Fruit fly (Drosophila melanogaster) whole organism, pupa: Measurements from ENCODE around the gene CG3744.

Source experiments
- CG10348 ChIP-seq: fragments of 200-800 bp; sonication (Bioruptor generic); IDR thresholded peaks from 2 replicates; pipeline ENCODE4 v1.3.6; 2022; ENCODE audit warnings: missing biosample characterization, missing genetic modification characterization
- CG12605 ChIP-seq: fragments of 200-800 bp; sonication (Bioruptor generic); IDR thresholded peaks from 2 replicates; pipeline ENCODE4 v1.3.6; 2022; ENCODE audit warnings: missing biosample characterization, missing genetic modification characterization
- CG13204 ChIP-seq: fragments of 200-800 bp; sonication (Bioruptor generic); optimal IDR thresholded peaks from 2 replicates; lab custom pipeline; 2018; ENCODE audit warnings: missing biosample characterization, mild to moderate bottlenecking, missing genetic modification characterization, moderate library complexity
- CG14655 ChIP-seq: fragments of 200-800 bp; sonication (Bioruptor generic); optimal IDR thresholded peaks from 3 replicates; lab custom pipeline; 2017; ENCODE audit warnings: mild to moderate bottlenecking, missing biosample characterization, missing genetic modification reagents, missing genetic modification characterization
- CG15710 ChIP-seq: fragments of 200-800 bp; sonication (Bioruptor generic); optimal IDR thresholded peaks from 2 replicates; lab custom pipeline; 2018; ENCODE audit warnings: missing biosample characterization, mild to moderate bottlenecking, missing genetic modification characterization, moderate library complexity
- CG17806 ChIP-seq: fragments of 200-800 bp; sonication (Bioruptor generic); optimal IDR thresholded peaks from 2 replicates; lab custom pipeline; 2018; ENCODE audit warnings: missing biosample characterization, mild to moderate bottlenecking, missing genetic modification characterization, moderate library complexity
- CG32121 ChIP-seq: fragments of 200-800 bp; sonication (Bioruptor generic); IDR thresholded peaks from 2 replicates; pipeline ENCODE4 v1.3.6; 2022; ENCODE audit warnings: missing biosample characterization, missing genetic modification characterization
- CG34367 ChIP-seq: fragments of 200-800 bp; sonication (Bioruptor generic); optimal IDR thresholded peaks from 2 replicates; lab custom pipeline; 2018; ENCODE audit warnings: missing biosample characterization, mild to moderate bottlenecking, missing genetic modification characterization
- CG4496 ChIP-seq: fragments of 200-800 bp; sonication (Bioruptor generic); IDR thresholded peaks from 3 replicates; pipeline ENCODE4 v1.3.6; 2022; ENCODE audit warnings: missing biosample characterization, missing genetic modification characterization
- CG8159 ChIP-seq: fragments of 200-800 bp; sonication (Bioruptor generic); optimal IDR thresholded peaks from 3 replicates; lab custom pipeline; 2018; ENCODE audit warnings: missing biosample characterization, mild to moderate bottlenecking, missing genetic modification characterization, moderate library complexity
- CG8301 ChIP-seq: fragments of 200-800 bp; sonication (Bioruptor generic); optimal IDR thresholded peaks from 2 replicates; lab custom pipeline; 2018; ENCODE audit warnings: missing biosample characterization, mild to moderate bottlenecking, missing genetic modification characterization
- CG9948 ChIP-seq: fragments of 200-800 bp; sonication (Bioruptor generic); optimal IDR thresholded peaks from 2 replicates; lab custom pipeline; 2018; ENCODE audit warnings: missing biosample characterization, mild to moderate bottlenecking, missing genetic modification characterization, moderate library complexity
- D1 ChIP-seq: fragments of 200-800 bp; sonication (Bioruptor generic); optimal IDR thresholded peaks from 2 replicates; lab custom pipeline; 2018; ENCODE audit warnings: missing biosample characterization, mild to moderate bottlenecking, missing genetic modification characterization, moderate library complexity
- EcR ChIP-seq: fragments of 200-800 bp; sonication (Bioruptor generic); optimal IDR thresholded peaks from 3 replicates; lab custom pipeline; 2019; ENCODE audit warnings: missing biosample characterization, missing genetic modification characterization, mild to moderate bottlenecking, moderate library complexity, missing genetic modification reagents
- Ets98B ChIP-seq: fragments of 200-800 bp; sonication (Bioruptor generic); IDR thresholded peaks from 2 replicates; pipeline ENCODE4 v1.3.6; 2022; ENCODE audit warnings: missing biosample characterization, missing genetic modification characterization
- Pif1A ChIP-seq: fragments of 200-800 bp; sonication (Bioruptor generic); optimal IDR thresholded peaks from 3 replicates; lab custom pipeline; 2016; ENCODE audit warnings: missing biosample characterization, missing genetic modification characterization
- Pif1B ChIP-seq: fragments of 200-800 bp; sonication (Bioruptor generic); optimal IDR thresholded peaks from 3 replicates; lab custom pipeline; 2016; ENCODE audit warnings: missing biosample characterization, missing genetic modification characterization
- Snoo ChIP-seq: fragments of 200-800 bp; sonication (Bioruptor generic); optimal IDR thresholded peaks from 3 replicates; lab custom pipeline; 2017; ENCODE audit warnings: missing biosample characterization, mild to moderate bottlenecking, missing genetic modification characterization, inconsistent platforms
- fd96Ca ChIP-seq: fragments of 200-800 bp; sonication (Bioruptor generic); IDR thresholded peaks from 3 replicates; pipeline ENCODE4 v1.3.6; 2022; ENCODE audit warnings: missing biosample characterization, missing genetic modification characterization
- gl ChIP-seq: fragments of 200-800 bp; sonication (Bioruptor generic); optimal IDR thresholded peaks from 2 replicates; lab custom pipeline; 2018; ENCODE audit warnings: missing biosample characterization, mild to moderate bottlenecking, missing genetic modification characterization
- rn ChIP-seq: fragments of 200-800 bp; sonication (Bioruptor generic); IDR thresholded peaks from 2 replicates; pipeline ENCODE4 v1.3.6; 2022; ENCODE audit warnings: missing biosample characterization, missing genetic modification characterization

The CG3744 gene

DNA sequence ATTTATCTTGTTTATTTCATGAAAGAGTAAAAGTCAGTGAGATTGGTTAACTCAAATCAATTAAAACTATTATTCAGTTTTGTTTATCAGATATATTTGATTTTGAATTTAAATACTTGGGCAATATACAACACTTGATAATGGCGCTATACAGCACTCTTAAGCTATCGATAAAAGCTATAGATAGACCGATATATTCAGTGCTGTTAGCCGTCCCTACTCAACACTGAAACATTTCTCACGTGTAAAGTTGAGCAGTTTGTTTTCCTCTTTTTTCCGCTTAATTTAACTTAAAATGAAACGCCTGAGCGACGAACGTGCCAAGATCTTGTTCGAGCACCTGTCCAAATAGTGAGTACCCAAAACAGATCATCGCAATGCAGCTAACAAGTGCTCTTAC lies 26.0 kb downstream of the CG3744 start, which contains the start of gene CG7006:
CG7006 (plus strand) TSS at position 208 of the 400 bp plus-strand sequence.
- peak; percentile 30 for TF ChIP-seq Snoo (tag; lab: Kevin White, UChicago)
- no peak for TF ChIP-seq Pif1B (GFP tag; lab: Kevin White, UChicago)
- no peak for TF ChIP-seq EcR
- TF ChIP-seq CG10348 = no peak
- TF ChIP-seq CG14655 (GFP tag; lab: Kevin White, UChicago) = no peak
- TF ChIP-seq D1 (tag; lab: Kevin White, UChicago) = no peak
- 0 out of 2 replicates have a peak, but pooled peaks have one; percentile 24 for TF ChIP-seq rn (GFP tag; lab: Robert Waterston, UW)
- TF ChIP-seq CG9948 = no peak
- TF ChIP-seq CG15710 = no peak
- TF ChIP-seq gl (tag; lab: Kevin White, UChicago) = no peak
- TF ChIP-seq CG34367 = no peak
- TF ChIP-seq Ets98B = peak; percentile 43; the same call in 1 of the 2 replicates

dm6 chr3R:24845952-24846848 lies 30.3 kb downstream of the CG3744 start:
- TF ChIP-seq CG4496 (GFP tag; lab: Robert Waterston, UW) = no peak
- TF ChIP-seq CG8301 (tag; lab: Kevin White, UChicago) = no peak
- no peak for TF ChIP-seq CG12605
- no peak for TF ChIP-seq Snoo (tag; lab: Kevin White, UChicago)
- TF ChIP-seq CG32121 = no peak
- TF ChIP-seq CG14655 (GFP tag; lab: Kevin White, UChicago) = no peak
- TF ChIP-seq CG9948 = no peak
- no peak for TF ChIP-seq CG8159 (tag; lab: Kevin White, UChicago)
- TF ChIP-seq CG34367 = no peak
- TF ChIP-seq Pif1A = no peak
- no peak for TF ChIP-seq gl (tag; lab: Kevin White, UChicago)
- no peak for TF ChIP-seq fd96Ca (GFP tag; lab: Robert Waterston, UW)
- no peak for TF ChIP-seq CG17806 (tag; lab: Kevin White, UChicago)
- no peak for TF ChIP-seq Pif1B (GFP tag; lab: Kevin White, UChicago)
- TF ChIP-seq rn (GFP tag; lab: Robert Waterston, UW) = no peak
- TF ChIP-seq CG13204 (GFP tag; lab: Kevin White, UChicago) = no peak
- no peak for TF ChIP-seq EcR

DNA sequence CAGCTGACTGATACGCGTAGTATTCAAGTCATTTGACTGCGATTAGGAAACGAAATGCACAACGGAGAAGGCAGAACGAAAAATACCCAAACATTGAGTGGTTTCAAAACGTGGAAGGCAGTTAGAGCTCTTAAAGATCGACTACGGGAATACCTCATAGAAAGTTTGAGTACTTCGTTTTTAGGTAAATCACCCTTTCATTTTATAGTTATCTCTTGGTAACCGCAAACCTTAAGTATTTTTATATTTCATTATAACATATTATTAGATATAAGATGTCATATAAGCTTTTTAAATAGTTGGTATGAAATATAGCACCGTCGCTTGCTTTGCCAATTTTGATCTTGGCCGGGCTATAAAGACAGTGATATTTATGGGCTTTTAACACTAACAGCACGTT lies 31.3 kb downstream of the CG3744 start:
- TF ChIP-seq EcR = no peak

DNA sequence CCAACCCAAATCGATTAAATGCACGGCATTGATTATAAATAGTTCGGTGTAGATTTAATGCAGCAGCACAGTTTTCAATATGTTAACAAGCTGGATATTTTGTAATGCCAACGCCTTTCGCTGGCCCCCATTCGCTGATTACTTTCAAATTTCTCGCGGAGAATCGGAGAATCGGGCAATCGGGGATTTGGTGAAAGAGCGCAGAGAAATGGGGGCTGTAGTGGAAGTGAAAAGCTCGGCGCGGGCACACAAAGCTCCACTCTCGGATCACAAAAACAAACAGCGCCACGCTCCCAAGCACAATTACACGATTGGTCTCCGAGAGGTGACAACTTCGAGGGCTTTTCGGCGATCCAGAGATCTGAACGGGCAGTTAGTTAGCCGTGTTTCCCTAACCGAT lies 34.8 kb downstream of the CG3744 start, which contains the start of gene Esp:
Esp (plus strand) TSS at position 301 of the 400 bp plus-strand sequence.
- TF ChIP-seq CG8301 (tag; lab: Kevin White, UChicago) = no peak
- TF ChIP-seq CG8159 (tag; lab: Kevin White, UChicago) = no peak
- no peak for TF ChIP-seq rn (GFP tag; lab: Robert Waterston, UW)
- TF ChIP-seq CG12605 = no peak
- TF ChIP-seq CG4496 (GFP tag; lab: Robert Waterston, UW) = no peak
- TF ChIP-seq CG34367 = no peak
- no peak for TF ChIP-seq Snoo (tag; lab: Kevin White, UChicago)
- TF ChIP-seq CG15710 = no peak
- TF ChIP-seq fd96Ca (GFP tag; lab: Robert Waterston, UW) = no peak
- TF ChIP-seq CG14655 (GFP tag; lab: Kevin White, UChicago) = no peak

DNA sequence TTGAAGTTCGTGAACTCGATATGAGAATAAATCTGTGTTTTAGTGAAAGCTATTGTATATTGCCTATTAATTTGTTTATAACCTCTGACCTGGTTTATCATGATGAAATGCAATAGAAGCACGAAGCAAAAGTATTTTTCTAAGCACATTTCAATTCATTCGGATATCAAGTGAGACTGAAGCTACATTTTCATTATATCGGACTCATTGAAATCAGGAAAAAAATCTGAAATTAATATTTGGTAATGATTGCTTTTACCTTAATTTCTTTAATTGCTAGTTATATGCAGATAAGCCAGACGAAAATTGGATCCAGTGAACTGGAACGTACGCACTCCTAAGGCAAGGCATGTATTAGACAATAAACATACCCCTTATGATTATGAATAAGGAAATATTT lies 35.4 kb downstream of the CG3744 start, which contains the start of gene CG33658:
CG33658 (minus strand) TSS at position 101 of the 400 bp plus-strand sequence.
- no peak for TF ChIP-seq CG32121
- TF ChIP-seq D1 (tag; lab: Kevin White, UChicago) = no peak
- TF ChIP-seq EcR = no peak
- no peak for TF ChIP-seq CG8159 (tag; lab: Kevin White, UChicago)
- no peak for TF ChIP-seq rn (GFP tag; lab: Robert Waterston, UW)
- no peak for TF ChIP-seq Ets98B

- no peak for TF ChIP-seq CG4496 (GFP tag; lab: Robert Waterston, UW)
- 0 out of 2 replicates have a peak, but pooled peaks have one; percentile 13 for TF ChIP-seq rn (GFP tag; lab: Robert Waterston, UW)
These were observed 42.8 kb downstream of the CG3744 start, which contains the start of gene sosie for dm6 chr3R:24833652-24834051. TSS of gene sosie (plus strand) at chr3R:24833952.

- TF ChIP-seq CG13204 (GFP tag; lab: Kevin White, UChicago) (no peak), Pif1B (GFP tag; lab: Kevin White, UChicago) (no peak), D1 (tag; lab: Kevin White, UChicago) (no peak), CG32121 (peak; percentile 14; the same call in 1 of the 2 replicates), CG14655 (GFP tag; lab: Kevin White, UChicago) (no peak), EcR (no peak), CG17806 (tag; lab: Kevin White, UChicago) (no peak), CG12605 (no peak), CG4496 (GFP tag; lab: Robert Waterston, UW) (peak; percentile 52; the same call in 1 of the 3 replicates)
These were observed 46.5 kb downstream of the CG3744 start, which contains the start of the genes Kaz and CG43273 for dm6 chr3R:24829887-24830351. TSS of gene Kaz (minus strand) at chr3R:24829959. TSS of gene CG43273 (plus strand) at chr3R:24830301.
